Fruit fly (Drosophila melanogaster) whole organism, embryonic: ENCODE measurements around the gene CG31019.

Source experiments
- Atf6 ChIP-seq: fragments of 200-800 bp; sonication (Bioruptor generic); IDR thresholded peaks from 2 replicates; pipeline ENCODE4 v1.3.6; 2022; ENCODE audit warnings: missing biosample characterization, missing genetic modification characterization
- Blimp-1 ChIP-seq: fragments of 200-800 bp; sonication (Bioruptor generic); optimal IDR thresholded peaks from 3 replicates; lab custom pipeline; 2018; ENCODE audit warnings: missing biosample characterization, missing genetic modification characterization, mild to moderate bottlenecking, moderate library complexity, missing genetic modification reagents
- CG10147 ChIP-seq: fragments of 200-800 bp; sonication (Bioruptor generic); optimal IDR thresholded peaks from 2 replicates; lab custom pipeline; 2019; ENCODE audit warnings: missing biosample characterization, mild to moderate bottlenecking, missing genetic modification characterization, moderate library complexity
- CG10321 ChIP-seq: fragments of 200-800 bp; sonication (Bioruptor generic); IDR thresholded peaks from 2 replicates; pipeline ENCODE4 v1.3.6; 2022; ENCODE audit warnings: missing biosample characterization, missing genetic modification characterization
- CG11085 ChIP-seq: fragments of 200-800 bp; sonication (Bioruptor generic); IDR thresholded peaks from 2 replicates; pipeline ENCODE4 v1.3.6; 2022; ENCODE audit warnings: missing biosample characterization, missing genetic modification characterization
- CG12104 ChIP-seq: fragments of 200-800 bp; sonication (Bioruptor generic); optimal IDR thresholded peaks from 3 replicates; lab custom pipeline; 2016; ENCODE audit warnings: missing biosample characterization, missing genetic modification characterization
- CG13287 ChIP-seq: fragments of 200-800 bp; sonication (Bioruptor generic); IDR thresholded peaks from 2 replicates; pipeline ENCODE4 v1.3.6; 2022; ENCODE audit warnings: missing biosample characterization, missing genetic modification characterization; ENCODE audit not compliant: partially characterized antibody
- CG13894 ChIP-seq: fragments of 200-800 bp; sonication (Bioruptor generic); optimal IDR thresholded peaks from 3 replicates; lab custom pipeline; 2018; ENCODE audit warnings: missing biosample characterization, mild to moderate bottlenecking, missing genetic modification characterization, moderate library complexity
- CG14710 ChIP-seq: fragments of 200-800 bp; sonication (Bioruptor generic); optimal IDR thresholded peaks from 3 replicates; lab custom pipeline; 2019; ENCODE audit warnings: missing biosample characterization, mild to moderate bottlenecking, missing genetic modification characterization, moderate library complexity
- CG16813 ChIP-seq: fragments of 200-800 bp; sonication (Bioruptor generic); IDR thresholded peaks from 3 replicates; pipeline ENCODE4 v1.3.6; 2022; ENCODE audit warnings: missing biosample characterization, missing genetic modification characterization; ENCODE audit not compliant: partially characterized antibody
- CG18476 ChIP-seq: fragments of 200-800 bp; sonication (Bioruptor generic); optimal IDR thresholded peaks from 2 replicates; lab custom pipeline; 2016; ENCODE audit warnings: missing biosample characterization, mild to moderate bottlenecking, missing genetic modification characterization
- CG2678 ChIP-seq: fragments of 200-800 bp; sonication (Bioruptor generic); optimal IDR thresholded peaks from 3 replicates; lab custom pipeline; 2019; ENCODE audit warnings: missing biosample characterization, mild to moderate bottlenecking, missing genetic modification characterization, moderate library complexity
- CG34422 ChIP-seq: fragments of 200-800 bp; sonication (Bioruptor generic); IDR thresholded peaks from 3 replicates; pipeline ENCODE4 v1.3.6; 2022; ENCODE audit warnings: missing biosample characterization, missing genetic modification characterization
- CG6813 ChIP-seq: fragments of 200-800 bp; sonication (Bioruptor generic); optimal IDR thresholded peaks from 2 replicates; lab custom pipeline; 2017; ENCODE audit warnings: missing biosample characterization, missing genetic modification characterization, mild to moderate bottlenecking, moderate library complexity, missing genetic modification reagents
- CG7745 ChIP-seq: fragments of 200-800 bp; sonication (Bioruptor generic); optimal IDR thresholded peaks from 2 replicates; lab custom pipeline; 2018; ENCODE audit warnings: missing biosample characterization, mild to moderate bottlenecking, missing genetic modification characterization, moderate library complexity
- CG7786 ChIP-seq: fragments of 200-800 bp; sonication (Bioruptor generic); optimal IDR thresholded peaks from 2 replicates; lab custom pipeline; 2016; ENCODE audit warnings: missing biosample characterization, missing genetic modification characterization
- CG8924 ChIP-seq: fragments of 200-800 bp; optimal IDR thresholded peaks from 3 replicates; lab custom pipeline; 2019; ENCODE audit warnings: missing biosample characterization, mild to moderate bottlenecking, missing genetic modification characterization, moderate library complexity
- CG9215 ChIP-seq: fragments of 200-800 bp; sonication (Bioruptor generic); IDR thresholded peaks from 2 replicates; pipeline ENCODE4 v1.3.6; 2022; ENCODE audit warnings: missing biosample characterization, missing genetic modification characterization
- Dip2 ChIP-seq: fragments of 200-800 bp; sonication (Bioruptor generic); IDR thresholded peaks from 2 replicates; pipeline ENCODE4 v1.3.6; 2022; ENCODE audit warnings: missing biosample characterization, missing genetic modification characterization
- Doc2 ChIP-seq: fragments of 200-800 bp; sonication (Bioruptor generic); IDR thresholded peaks from 2 replicates; pipeline ENCODE4 v1.3.6; 2022; ENCODE audit warnings: missing biosample characterization, missing genetic modification characterization
- Gug ChIP-seq: fragments of 200-800 bp; sonication (Bioruptor generic); IDR thresholded peaks from 4 replicates; pipeline ENCODE4 v1.3.6; 2022; ENCODE audit warnings: missing biosample characterization, missing genetic modification characterization
- Jarid2 ChIP-seq: fragments of 200-800 bp; sonication (Bioruptor generic); optimal IDR thresholded peaks from 3 replicates; lab custom pipeline; 2017; ENCODE audit warnings: mild to moderate bottlenecking, missing biosample characterization, missing genetic modification reagents, missing genetic modification characterization
- Med ChIP-seq: fragments of 200-800 bp; sonication (Bioruptor generic); peaks from one replicate; lab custom pipeline; 2016; ENCODE audit warnings: missing biosample characterization, missing genetic modification characterization, mild to moderate bottlenecking, inconsistent platforms, moderate library complexity
- Nf-YC ChIP-seq: fragments of 200-800 bp; optimal IDR thresholded peaks from 3 replicates; lab custom pipeline; 2019; ENCODE audit warnings: missing biosample characterization, mild to moderate bottlenecking, missing genetic modification characterization, moderate library complexity
- Scr ChIP-seq: fragments of 200-800 bp; sonication (Bioruptor generic); IDR thresholded peaks from 2 replicates; pipeline ENCODE4 v1.3.6; 2022; ENCODE audit warnings: missing biosample characterization, missing genetic modification characterization; ENCODE audit not compliant: partially characterized antibody
- Side ChIP-seq: fragments of 200-800 bp; sonication (Bioruptor generic); optimal IDR thresholded peaks from 2 replicates; lab custom pipeline; 2016; ENCODE audit warnings: missing biosample characterization, missing genetic modification characterization
- Sin3A ChIP-seq: fragments of >200 bp; optimal IDR thresholded peaks from 2 replicates; lab custom pipeline; 2018
- Sox100B ChIP-seq: fragments of 200-800 bp; sonication (Bioruptor generic); optimal IDR thresholded peaks from 3 replicates; lab custom pipeline; 2018; ENCODE audit warnings: missing biosample characterization, mild to moderate bottlenecking, missing genetic modification characterization
- Sry-δ ChIP-seq: fragments of 200-800 bp; sonication (Bioruptor generic); optimal IDR thresholded peaks from 2 replicates; lab custom pipeline; 2016; ENCODE audit warnings: missing biosample characterization, missing genetic modification characterization
- Ssrp ChIP-seq: fragments of 200-800 bp; sonication (Bioruptor generic); optimal IDR thresholded peaks from 2 replicates; lab custom pipeline; 2018; ENCODE audit warnings: missing biosample characterization, mild to moderate bottlenecking, missing genetic modification characterization, moderate library complexity
- Taf1 ChIP-seq: fragments of 200-800 bp; sonication (Bioruptor generic); IDR thresholded peaks from 2 replicates; pipeline ENCODE4 v1.3.6; 2022; ENCODE audit warnings: missing biosample characterization, missing genetic modification characterization
- ato ChIP-seq: fragments of 200-800 bp; sonication (Bioruptor generic); IDR thresholded peaks from 2 replicates; pipeline ENCODE4 v1.3.6; 2022; ENCODE audit warnings: missing biosample characterization, missing genetic modification characterization; ENCODE audit not compliant: partially characterized antibody
- corto ChIP-seq: fragments of 200-800 bp; sonication (Bioruptor generic); optimal IDR thresholded peaks from 2 replicates; lab custom pipeline; 2016; ENCODE audit warnings: missing biosample characterization, mild to moderate bottlenecking, missing genetic modification characterization, moderate library complexity
- crc ChIP-seq: fragments of 200-800 bp; sonication (Bioruptor generic); optimal IDR thresholded peaks from 2 replicates; lab custom pipeline; 2016; ENCODE audit warnings: missing biosample characterization, missing genetic modification characterization
- croc ChIP-seq: fragments of 200-800 bp; sonication (Bioruptor generic); conservative IDR thresholded peaks from 3 replicates; pipeline ENCODE4 v1.3.6; 2022; ENCODE audit warnings: missing biosample characterization, missing genetic modification characterization
- dan ChIP-seq: fragments of 200-800 bp; sonication (Bioruptor generic); IDR thresholded peaks from 2 replicates; pipeline ENCODE4 v1.3.6; 2022; ENCODE audit warnings: missing biosample characterization, missing genetic modification characterization
- dimm ChIP-seq: fragments of 200-800 bp; sonication (Bioruptor generic); IDR thresholded peaks from 2 replicates; pipeline ENCODE4 v1.3.6; 2022; ENCODE audit warnings: missing biosample characterization, missing genetic modification characterization
- dm ChIP-seq: fragments of 200-800 bp; sonication (Bioruptor generic); optimal IDR thresholded peaks from 3 replicates; lab custom pipeline; 2016; ENCODE audit warnings: missing biosample characterization, missing genetic modification characterization
- esg ChIP-seq: fragments of 200-800 bp; sonication (Bioruptor generic); conservative IDR thresholded peaks from 2 replicates; pipeline ENCODE4 v1.3.6; 2022; ENCODE audit warnings: missing biosample characterization, missing genetic modification characterization
- inv ChIP-seq: fragments of 200-800 bp; sonication (Bioruptor generic); IDR thresholded peaks from 2 replicates; pipeline ENCODE4 v1.3.6; 2022; ENCODE audit warnings: missing biosample characterization, missing genetic modification characterization; ENCODE audit not compliant: partially characterized antibody
- jumu ChIP-seq: fragments of 200-800 bp; sonication (Bioruptor generic); optimal IDR thresholded peaks from 3 replicates; lab custom pipeline; 2016; ENCODE audit warnings: missing biosample characterization, missing genetic modification characterization
- mirr ChIP-seq: fragments of 200-800 bp; sonication (Bioruptor generic); optimal IDR thresholded peaks from 3 replicates; lab custom pipeline; 2018; ENCODE audit warnings: missing biosample characterization, mild to moderate bottlenecking, missing genetic modification characterization
- odd ChIP-seq: fragments of 200-800 bp; sonication (Bioruptor generic); optimal IDR thresholded peaks from 2 replicates; lab custom pipeline; 2017; ENCODE audit warnings: missing biosample characterization, mild to moderate bottlenecking, missing genetic modification characterization
- org-1 ChIP-seq: fragments of 200-800 bp; sonication (Bioruptor generic); optimal IDR thresholded peaks from 2 replicates; lab custom pipeline; 2017; ENCODE audit warnings: missing biosample characterization, missing genetic modification characterization
- sens ChIP-seq: fragments of 200-800 bp; sonication (Bioruptor generic); peaks from one replicate; lab custom pipeline; 2016; ENCODE audit warnings: missing biosample characterization, missing genetic modification characterization
- sisA ChIP-seq: fragments of 200-800 bp; sonication (Bioruptor generic); IDR thresholded peaks from 2 replicates; pipeline ENCODE4 v1.3.6; 2022; ENCODE audit warnings: missing biosample characterization, missing genetic modification characterization
- sna ChIP-seq: fragments of 200-800 bp; sonication (Bioruptor generic); IDR thresholded peaks from 2 replicates; pipeline ENCODE4 v1.3.6; 2022; ENCODE audit warnings: missing biosample characterization, missing genetic modification characterization; ENCODE audit not compliant: partially characterized antibody

The CG31019 gene

dm6 chr3R:30600154-30601009, 3.6 kb downstream of the CG31019 start (continued):
- TF ChIP-seq mirr (GFP tag; lab: Kevin White, UChicago), result peak; percentile 24
- peak; percentile 88 for TF ChIP-seq Sox100B (GFP tag; lab: Kevin White, UChicago)
- TF ChIP-seq CG7786 (GFP tag; lab: Kevin White, UChicago), result peak; percentile 87
- TF ChIP-seq sna, result no peak
- TF ChIP-seq Med, result peak; percentile 96
- no peak for TF ChIP-seq CG7745 (tag; lab: Kevin White, UChicago)
- peak; percentile 79 for TF ChIP-seq Gug (GFP tag; lab: Robert Waterston, UW)
- TF ChIP-seq odd, result peak; percentile 84
- peak; percentile 38; the same call in 1 of the 2 replicates for TF ChIP-seq Dip2
- TF ChIP-seq CG12104 (GFP tag; lab: Kevin White, UChicago), result peak; percentile 92
- peak; percentile 88 for TF ChIP-seq org-1 (GFP tag; lab: Kevin White, UChicago)
- TF ChIP-seq sisA, result peak; percentile 89
- TF ChIP-seq dan (GFP tag; lab: Robert Waterston, UW), result no peak
- TF ChIP-seq CG13287 (GFP tag; lab: Robert Waterston, UW), result peak; percentile 38
- peak; percentile 98 for TF ChIP-seq sens
- peak; percentile 89 for TF ChIP-seq CG10147 (GFP tag; lab: Kevin White, UChicago)
- peak; percentile 85 for TF ChIP-seq crc (GFP tag; lab: Kevin White, UChicago)
- peak; percentile 88 for TF ChIP-seq esg (GFP tag; lab: Robert Waterston, UW)
- peak; percentile 72 for TF ChIP-seq croc
- TF ChIP-seq CG10321, result peak; percentile 64
- peak; percentile 92 for TF ChIP-seq CG6813 (GFP tag; lab: Kevin White, UChicago)
- TF ChIP-seq jumu (GFP tag; lab: Kevin White, UChicago), result peak; percentile 77
- TF ChIP-seq corto (GFP tag; lab: Kevin White, UChicago), result peak; percentile 79
- peak; percentile 80 for TF ChIP-seq Taf1 (GFP tag; lab: Robert Waterston, UW)

dm6 chr3R:30601440-30602256, 4.8 kb downstream of the CG31019 start, which contains the start of the genes CG2246 and CG31021:
CG2246 (minus strand) TSS chr3R:30601489.
CG31021 (plus strand) TSS chr3R:30602206.
- TF ChIP-seq CG34422 (GFP tag; lab: Robert Waterston, UW) (peak; percentile 67; the same call in 2 of the 3 replicates), CG13287 (GFP tag; lab: Robert Waterston, UW) (peak; percentile 85), Side (GFP tag; lab: Kevin White, UChicago) (peak; percentile 22), Jarid2 (GFP tag; lab: Kevin White, UChicago) (no peak), CG13894 (tag; lab: Kevin White, UChicago) (peak; percentile 11), dimm (GFP tag; lab: Robert Waterston, UW) (no peak), Scr (GFP tag; lab: Robert Waterston, UW) (peak; percentile 81), Sry-δ (GFP tag; lab: Kevin White, UChicago) (peak; percentile 99), CG16813 (GFP tag; lab: Robert Waterston, UW) (peak; percentile 89), dm (peak; percentile 60), Ssrp (tag; lab: Kevin White, UChicago) (peak; percentile 18), inv (peak; percentile 84), Nf-YC (tag; lab: Kevin White, UChicago) (peak; percentile 35), CG2678 (peak; percentile 47), CG9215 (peak; percentile 60), Atf6 (GFP tag; lab: Robert Waterston, UW) (no peak), esg (GFP tag; lab: Robert Waterston, UW) (no peak), Blimp-1 (GFP tag; lab: Kevin White, UChicago) (peak; percentile 36), Doc2 (no peak), CG14710 (tag; lab: Kevin White, UChicago) (peak; percentile 73), CG18476 (GFP tag; lab: Kevin White, UChicago) (peak; percentile 2), CG8924 (tag; lab: Kevin White, UChicago) (peak; percentile 71), CG11085 (GFP tag; lab: Robert Waterston, UW) (peak; percentile 66), Sin3A (peak; percentile 80), ato (GFP tag; lab: Robert Waterston, UW) (peak; percentile 76)
